Worm (Caenorhabditis elegans) whole organism, L1 larva: Measurements from ENCODE around the gene F53F4.11.

Source experiments
- C16A3.4 ChIP-seq: fragments of 150-350 bp; optimal IDR thresholded peaks from 2 replicates; lab custom pipeline; 2014; ENCODE audit warnings: missing biosample characterization, missing genetic modification characterization
- F16B12.6 ChIP-seq: fragments of 150-350 bp; optimal IDR thresholded peaks from 2 replicates; lab custom pipeline; 2014; ENCODE audit warnings: missing biosample characterization, missing genetic modification characterization
- alr-1 ChIP-seq: fragments of 200-800 bp; sonication (Bioruptor generic); optimal IDR thresholded peaks from 2 replicates; lab custom pipeline; 2018; ENCODE audit warnings: borderline replicate concordance, mild to moderate bottlenecking, missing genetic modification characterization, missing compliant biosample characterization
- blmp-1 ChIP-seq: fragments of 150-350 bp; optimal IDR thresholded peaks from 2 replicates; lab custom pipeline; 2014; ENCODE audit warnings: missing biosample characterization, missing genetic modification characterization
- ceh-8 ChIP-seq: fragments of 200-800 bp; sonication (Bioruptor generic); optimal IDR thresholded peaks from 2 replicates; lab custom pipeline; 2018; ENCODE audit warnings: mild to moderate bottlenecking, missing genetic modification characterization, moderate library complexity, missing compliant biosample characterization
- dpl-1 ChIP-seq, 3 experiments: fragments of 150-350 bp in 2 of 3; sonication (generic microtip) in 1 of 3; optimal IDR thresholded peaks; 2 replicates each; lab custom pipeline; 2014 to 2017; ENCODE audit warnings: missing biosample characterization in 3 of 3, missing genetic modification characterization in 3 of 3, missing genetic modification reagents in 3 of 3
- efl-1 ChIP-seq, 4 experiments: fragments of 150-350 bp; optimal IDR thresholded peaks in 3 of 4; peaks in 1 of 4; 1 replicate in 1 of 4; 2 replicates in 3 of 4; lab custom pipeline; 2014; ENCODE audit warnings: missing biosample characterization in 2 of 4, missing genetic modification characterization in 2 of 4, missing genetic modification reagents in 2 of 4
- egl-13 ChIP-seq: sonication (generic microtip); optimal IDR thresholded peaks from 2 replicates; lab custom pipeline; 2016; ENCODE audit warnings: missing genotype, missing genetic modification reagents, missing genetic modification characterization, missing compliant biosample characterization
- elt-2 ChIP-seq: sonication (generic microtip); optimal IDR thresholded peaks from 2 replicates; lab custom pipeline; 2016; ENCODE audit warnings: missing genetic modification characterization, mild to moderate bottlenecking, inconsistent platforms, missing compliant biosample characterization, missing genetic modification reagents
- fkh-8 ChIP-seq: sonication (generic microtip); optimal IDR thresholded peaks from 2 replicates; lab custom pipeline; 2016; ENCODE audit warnings: mild to moderate bottlenecking, missing genetic modification characterization, missing compliant biosample characterization
- fos-1 ChIP-seq: fragments of 150-350 bp; optimal IDR thresholded peaks from 2 replicates; lab custom pipeline; 2014; ENCODE audit warnings: missing biosample characterization, missing genetic modification characterization
- hlh-17 ChIP-seq: fragments of 200-800 bp; sonication (Bioruptor generic); optimal IDR thresholded peaks from 2 replicates; lab custom pipeline; 2018; ENCODE audit warnings: missing genetic modification characterization, mild to moderate bottlenecking, missing compliant biosample characterization, moderate library complexity, borderline replicate concordance
- isw-1 ChIP-seq: fragments of 200-800 bp; sonication (Bioruptor generic); IDR thresholded peaks from 2 replicates; pipeline ENCODE4 v1.3.6; 2022; ENCODE audit warnings: missing genetic modification characterization, missing compliant biosample characterization
- lin-15B ChIP-seq: fragments of 150-350 bp; sonication (generic microtip); optimal IDR thresholded peaks from 3 replicates; lab custom pipeline; 2014; ENCODE audit warnings: missing biosample characterization, missing genetic modification characterization
- lir-3 ChIP-seq: sonication (generic microtip); optimal IDR thresholded peaks from 2 replicates; lab custom pipeline; 2016; ENCODE audit warnings: mild to moderate bottlenecking, missing genetic modification characterization, moderate library complexity, missing compliant biosample characterization; ENCODE audit not compliant: poor library complexity
- lsy-2 ChIP-seq, 2 experiments: fragments of 150-350 bp; optimal IDR thresholded peaks; 2 replicates each; lab custom pipeline; 2014; ENCODE audit warnings: missing biosample characterization in 2 of 2, missing genetic modification characterization in 2 of 2
- mab-9 ChIP-seq: fragments of 200-800 bp; sonication (Bioruptor generic); IDR thresholded peaks from 2 replicates; pipeline ENCODE4 v1.3.6; 2022; ENCODE audit warnings: missing genetic modification reagents, missing genetic modification characterization, missing compliant biosample characterization
- mdl-1 ChIP-seq, 2 experiments: fragments of 150-350 bp; optimal IDR thresholded peaks; 2 replicates each; lab custom pipeline; 2014 to 2017; ENCODE audit warnings: missing biosample characterization in 2 of 2, missing genetic modification characterization in 2 of 2, inconsistent platforms in 1 of 2
- mef-2 ChIP-seq: fragments of 150-350 bp; optimal IDR thresholded peaks from 2 replicates; lab custom pipeline; 2014; ENCODE audit warnings: missing biosample characterization, missing genetic modification characterization
- mep-1 ChIP-seq: fragments of 150-350 bp; optimal IDR thresholded peaks from 2 replicates; lab custom pipeline; 2014; ENCODE audit warnings: missing biosample characterization, missing genetic modification characterization
- nhr-11 ChIP-seq: fragments of 150-350 bp; optimal IDR thresholded peaks from 2 replicates; lab custom pipeline; 2014; ENCODE audit warnings: missing biosample characterization, missing genetic modification characterization
- nhr-20 ChIP-seq: sonication (generic microtip); optimal IDR thresholded peaks from 2 replicates; lab custom pipeline; 2016; ENCODE audit warnings: mild to moderate bottlenecking, missing genetic modification characterization, missing compliant biosample characterization
- nhr-237 ChIP-seq: fragments of 150-350 bp; optimal IDR thresholded peaks from 2 replicates; lab custom pipeline; 2014; ENCODE audit warnings: missing biosample characterization, missing genetic modification characterization
- nhr-77 ChIP-seq: fragments of 150-350 bp; optimal IDR thresholded peaks from 2 replicates; lab custom pipeline; 2014; ENCODE audit warnings: missing biosample characterization, missing genetic modification characterization
- nhr-84 ChIP-seq: sonication (generic microtip); optimal IDR thresholded peaks from 2 replicates; lab custom pipeline; 2017; ENCODE audit warnings: missing biosample characterization, missing genetic modification characterization
- nhr-85 ChIP-seq: sonication (generic microtip); peaks from one replicate; lab custom pipeline; 2016; ENCODE audit warnings: missing genetic modification characterization, inconsistent platforms, missing compliant biosample characterization
- nhr-90 ChIP-seq: sonication (generic microtip); optimal IDR thresholded peaks from 2 replicates; lab custom pipeline; 2016; ENCODE audit warnings: mild to moderate bottlenecking, missing genetic modification characterization, missing compliant biosample characterization; ENCODE audit not compliant: poor library complexity
- pag-3 ChIP-seq: sonication (generic microtip); optimal IDR thresholded peaks from 2 replicates; lab custom pipeline; 2017; ENCODE audit warnings: missing genetic modification characterization, mild to moderate bottlenecking, missing compliant biosample characterization, antibody characterized with exemption, borderline replicate concordance; ENCODE audit not compliant: insufficient read depth
- pax-3 ChIP-seq: fragments of 200-800 bp; sonication (Bioruptor generic); optimal IDR thresholded peaks from 2 replicates; lab custom pipeline; 2018; ENCODE audit warnings: mild to moderate bottlenecking, missing genetic modification characterization, moderate library complexity, missing compliant biosample characterization
- pqm-1 ChIP-seq: sonication (generic microtip); optimal IDR thresholded peaks from 3 replicates; lab custom pipeline; 2017; ENCODE audit warnings: missing biosample characterization, missing genetic modification characterization
- rnt-1 ChIP-seq: sonication (generic microtip); optimal IDR thresholded peaks from 2 replicates; lab custom pipeline; 2016; ENCODE audit warnings: mild to moderate bottlenecking, missing genetic modification characterization, moderate library complexity, missing compliant biosample characterization
- snu-23 ChIP-seq: sonication (generic microtip); optimal IDR thresholded peaks from 2 replicates; lab custom pipeline; 2016; ENCODE audit warnings: missing genetic modification characterization, missing compliant biosample characterization
- sox-4 ChIP-seq: sonication (generic microtip); optimal IDR thresholded peaks from 2 replicates; lab custom pipeline; 2016; ENCODE audit warnings: missing genetic modification characterization, missing compliant biosample characterization
- sup-37 ChIP-seq: fragments of 200-800 bp; sonication (Bioruptor generic); optimal IDR thresholded peaks from 2 replicates; lab custom pipeline; 2018; ENCODE audit warnings: mild to moderate bottlenecking, missing genetic modification characterization, missing compliant biosample characterization
- tlp-1 ChIP-seq: fragments of 150-350 bp; optimal IDR thresholded peaks from 2 replicates; lab custom pipeline; 2014; ENCODE audit warnings: missing biosample characterization, missing genetic modification characterization
- unc-130 ChIP-seq: fragments of 150-350 bp; optimal IDR thresholded peaks from 2 replicates; lab custom pipeline; 2017; ENCODE audit warnings: missing biosample characterization, missing genetic modification characterization, inconsistent platforms
- unc-30 ChIP-seq: sonication (generic microtip); optimal IDR thresholded peaks from 2 replicates; lab custom pipeline; 2017; ENCODE audit warnings: missing biosample characterization, missing genetic modification characterization
- unc-98 ChIP-seq: fragments of 200-800 bp; sonication (Bioruptor generic); IDR thresholded peaks from 2 replicates; pipeline ENCODE4 v1.3.6; 2022; ENCODE audit warnings: missing genetic modification characterization, missing compliant biosample characterization
- zip-4 ChIP-seq: fragments of 200-800 bp; sonication (Bioruptor generic); optimal IDR thresholded peaks from 2 replicates; lab custom pipeline; 2018; ENCODE audit warnings: mild to moderate bottlenecking, missing genetic modification characterization, moderate library complexity, missing compliant biosample characterization
- ztf-4 ChIP-seq: fragments of 150-350 bp; optimal IDR thresholded peaks from 2 replicates; lab custom pipeline; 2014; ENCODE audit warnings: missing biosample characterization, missing genetic modification characterization

F53F4.11 gene

DNA sequence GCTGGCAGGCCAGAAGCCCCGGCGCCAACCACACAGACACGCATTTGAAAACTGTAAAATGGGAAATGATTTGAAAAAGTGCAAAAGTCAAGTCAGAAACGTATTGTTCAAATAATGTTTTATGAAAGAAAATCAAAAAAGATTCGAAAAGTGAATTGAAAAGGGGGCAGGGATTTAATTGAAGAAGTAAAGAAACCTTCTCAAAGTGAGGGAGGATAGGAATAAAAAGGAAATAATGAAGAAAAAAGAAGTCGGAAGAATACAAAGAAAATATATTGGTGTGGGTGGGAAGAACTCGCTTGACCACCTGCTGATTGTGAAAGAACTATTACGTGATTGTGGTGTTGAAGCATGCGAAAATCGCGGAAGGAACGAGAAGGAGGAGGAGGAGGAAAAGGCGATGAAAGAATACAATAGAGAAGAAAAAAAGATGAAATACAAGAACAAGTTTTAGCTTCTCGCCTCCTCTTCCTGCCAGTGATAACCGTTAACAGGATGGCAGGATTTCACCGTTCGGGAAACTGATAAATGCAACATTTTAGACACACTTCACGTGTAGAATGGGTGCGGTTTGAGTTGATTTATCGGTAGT is 17.6 kb downstream of the F53F4.11 start, which contains the start of gene fmo-4:
fmo-4 (minus strand) TSS at position 51 of the 592 bp plus-strand sequence.
- TF ChIP-seq zip-4 (GFP tag; lab: Kevin White, UChicago) (no peak), nhr-11 (tag; lab: Kevin White, UChicago) (no peak), blmp-1 (tag; lab: Kevin White, UChicago) (peak; percentile 23), unc-130 (tag; lab: Kevin White, UChicago) (no peak), nhr-90 (tag; lab: Kevin White, UChicago) (no peak), isw-1 (GFP tag; lab: Robert Waterston, UW) (no peak)

DNA sequence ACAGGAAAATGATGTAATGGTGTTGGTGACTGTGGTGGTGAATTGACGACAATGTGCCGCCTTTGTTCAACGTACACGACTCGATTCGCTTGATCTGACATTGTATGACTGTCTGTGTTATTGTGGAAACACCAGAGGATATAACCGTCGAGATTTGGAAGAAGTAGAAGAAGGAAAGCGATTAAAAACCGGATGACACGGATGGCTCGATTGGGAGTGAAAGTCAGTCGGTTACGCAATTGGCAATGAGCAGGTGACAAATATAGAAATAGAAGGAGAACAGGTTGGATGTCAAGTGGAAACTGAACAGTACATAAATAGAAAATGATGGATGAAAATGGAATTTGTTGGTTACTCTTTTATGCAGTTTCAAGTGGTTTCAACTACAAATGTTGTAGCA is 23.4 kb downstream of the F53F4.11 start, which contains the start of gene rdy-2:
rdy-2 (minus strand) TSS at position 101 of the 400 bp plus-strand sequence.
- TF ChIP-seq efl-1 (optimal IDR thresholded peaks at IDR 0.05; lab: Kevin White, UChicago) (no peak), efl-1 (GFP tag; optimal IDR thresholded peaks at IDR 0.05 in 1 of 2; lab: Kevin White, UChicago) (peak in 1 of 2 experiments; percentile 53), blmp-1 (tag; lab: Kevin White, UChicago) (peak; percentile 10), tlp-1 (no peak)

DNA sequence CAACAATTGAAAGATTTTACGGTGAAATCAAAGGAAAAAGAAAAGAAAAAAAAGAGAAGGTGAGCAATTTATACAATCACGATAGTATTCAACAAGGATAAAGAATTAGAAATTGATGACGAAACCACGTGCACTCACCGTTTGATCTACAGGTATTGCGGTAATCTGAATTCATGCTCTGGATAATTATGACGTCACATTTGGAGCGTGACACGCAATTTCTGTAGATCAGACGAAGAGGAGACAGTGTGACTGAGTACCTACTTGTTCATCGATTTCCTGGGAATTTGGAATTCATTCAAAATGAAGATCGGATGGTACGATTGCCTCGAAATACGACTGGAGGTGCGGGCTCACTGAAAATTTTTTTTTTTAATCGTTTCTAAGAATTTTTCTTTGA is 26.0 kb downstream of the F53F4.11 start:
- TF ChIP-seq pag-3 (tag; lab: Kevin White, UChicago) (no peak), lsy-2 (tag; optimal IDR thresholded peaks at IDR 0.05; lab: Kevin White, UChicago) (no peak), rnt-1 (tag; lab: Kevin White, UChicago) (no peak), nhr-77 (tag; lab: Kevin White, UChicago) (no peak), unc-30 (tag; lab: Kevin White, UChicago) (no peak), mdl-1 (tag; optimal IDR thresholded peaks at IDR 0.05; lab: Kevin White, UChicago) (no peak), fkh-8 (no peak), nhr-237 (tag; lab: Kevin White, UChicago) (no peak)

DNA sequence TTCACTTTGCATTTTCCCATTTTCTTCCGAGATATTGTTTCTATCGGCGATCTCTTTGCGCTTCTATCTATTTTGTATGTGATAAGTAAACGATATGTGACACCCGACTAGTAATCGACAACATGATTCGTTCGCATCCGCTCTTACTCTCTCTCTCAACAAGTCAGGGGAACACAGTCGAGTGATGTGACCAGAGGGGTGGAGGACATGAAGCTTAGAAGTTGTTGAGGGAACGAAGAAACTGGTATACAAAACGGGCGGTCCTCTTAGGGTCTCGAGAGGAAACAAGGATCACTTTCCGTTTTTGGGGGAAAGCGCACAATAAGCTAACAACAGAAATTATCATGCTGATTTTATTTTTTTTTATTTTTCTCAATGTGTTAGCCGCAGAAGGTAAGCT is 31.2 kb downstream of the F53F4.11 start, which contains the start of gene F53F4.4:
F53F4.4 (plus strand) TSS at position 301 of the 400 bp plus-strand sequence.
- TF ChIP-seq blmp-1 (tag; lab: Kevin White, UChicago) (peak; percentile 59), unc-98 (GFP tag; lab: Robert Waterston, UW) (no peak), efl-1 (optimal IDR thresholded peaks at IDR 0.05; lab: Kevin White, UChicago) (no peak), efl-1 (GFP tag; optimal IDR thresholded peaks at IDR 0.05 in 1 of 2; lab: Kevin White, UChicago) (peak in 1 of 2 experiments; percentile 67), fos-1 (no peak)

DNA sequence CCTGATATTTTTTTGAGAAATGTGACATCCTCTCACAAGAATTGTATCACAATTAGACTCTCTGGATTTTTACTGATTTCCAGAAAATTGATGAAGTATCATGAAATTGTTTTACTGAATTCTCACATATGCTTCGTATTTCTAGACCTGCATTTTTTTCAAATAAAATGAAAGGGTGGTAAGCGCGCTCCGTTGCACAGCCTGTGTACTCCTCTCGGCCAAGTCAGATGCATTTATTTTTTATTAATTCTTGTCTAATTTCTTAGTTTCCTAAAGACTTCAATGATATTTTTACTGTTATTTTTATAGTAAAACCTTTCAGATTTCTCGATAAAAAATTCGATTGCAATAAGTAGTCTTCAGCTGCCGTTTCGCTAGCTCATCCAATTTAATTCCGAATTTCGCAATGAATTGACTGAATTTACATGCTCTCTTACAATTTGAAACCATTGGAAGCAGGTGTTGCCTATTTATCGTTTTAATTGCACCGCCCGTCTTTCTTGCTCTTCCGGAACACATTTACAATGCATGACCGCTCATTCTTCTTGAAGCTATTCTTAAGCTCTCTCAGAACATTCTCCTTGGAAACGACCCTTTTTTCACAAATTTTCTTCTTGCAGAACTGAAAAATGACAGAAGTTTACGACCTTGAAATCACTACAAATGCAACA is 32.7 kb downstream of the F53F4.11 start, which contains the start of gene tbcb-1:
tbcb-1 (plus strand) TSS at position 621 of the 671 bp plus-strand sequence.
- TF ChIP-seq hlh-17 (no peak), lin-15B (peak; percentile 57), ztf-4 (tag; lab: Kevin White, UChicago) (no peak), ceh-8 (GFP tag; lab: Kevin White, UChicago) (no peak), alr-1 (no peak), elt-2 (tag; lab: Kevin White, UChicago) (no peak), dpl-1 (GFP tag; optimal IDR thresholded peaks at IDR 0.05; lab: Kevin White, UChicago) (peak; percentile 33 to 74 (median 65)), pqm-1 (tag; lab: Kevin White, UChicago) (no peak), F16B12.6 (tag; lab: Kevin White, UChicago) (no peak), pag-3 (tag; lab: Kevin White, UChicago) (no peak), sup-37 (GFP tag; lab: Kevin White, UChicago) (no peak), rnt-1 (tag; lab: Kevin White, UChicago) (peak; percentile 58), mep-1 (tag; lab: Kevin White, UChicago) (peak; percentile 63), egl-13 (tag; lab: Kevin White, UChicago) (peak; percentile 26), C16A3.4 (no peak), sox-4 (tag; lab: Kevin White, UChicago) (no peak), nhr-20 (tag; lab: Kevin White, UChicago) (peak; percentile 60), nhr-90 (tag; lab: Kevin White, UChicago) (peak; percentile 37), nhr-11 (tag; lab: Kevin White, UChicago) (no peak), pax-3 (tag; lab: Kevin White, UChicago) (no peak), mab-9 (GFP tag; lab: Robert Waterston, UW) (no peak), nhr-84 (no peak), lir-3 (tag; lab: Kevin White, UChicago) (peak; percentile 29), mef-2 (tag; lab: Kevin White, UChicago) (no peak), nhr-85 (tag; lab: Kevin White, UChicago) (peak; percentile 32), snu-23 (GFP tag; lab: Kevin White, UChicago) (peak; percentile 56)
